Fruit fly (Drosophila melanogaster): Measurements from ENCODE around the gene CG42680.

- no peak for TF ChIP-seq bab1 (GFP tag; optimal IDR thresholded peaks at IDR 0.05)
- TF ChIP-seq toe (GFP tag; optimal IDR thresholded peaks at IDR 0.05), result no peak
- TF ChIP-seq cic (GFP tag; optimal IDR thresholded peaks at IDR 0.05), result no peak
These were observed 43.1 kb upstream of the CG42680 start for dm6 chr2L:14630988-14631723.

Data from whole organism, adult.